Fruit fly (Drosophila melanogaster) whole organism, embryonic: Measurements from ENCODE around the gene Cpr66Cb.

Source experiments
- Awh ChIP-seq: fragments of 200-800 bp; sonication (Bioruptor generic); IDR thresholded peaks from 2 replicates; pipeline ENCODE4, ENCODE4 v1.3.6; 2022; ENCODE audit warnings: missing biosample characterization, missing genetic modification characterization
- Bdp1 ChIP-seq: fragments of 200-800 bp; sonication (Bioruptor generic); optimal IDR thresholded peaks from 3 replicates; lab custom pipeline; 2016; ENCODE audit warnings: missing biosample characterization, missing genetic modification characterization
- CG10654 ChIP-seq: fragments of 200-800 bp; sonication (Bioruptor generic); optimal IDR thresholded peaks from 2 replicates; lab custom pipeline; 2016; ENCODE audit warnings: missing biosample characterization, missing genetic modification characterization
- CG11504 ChIP-seq: fragments of 200-800 bp; sonication (Bioruptor generic); optimal IDR thresholded peaks from 3 replicates; lab custom pipeline; 2019; ENCODE audit warnings: missing biosample characterization, mild to moderate bottlenecking, missing genetic modification characterization, moderate library complexity
- CG12391 ChIP-seq: fragments of 200-800 bp; sonication (Bioruptor generic); optimal IDR thresholded peaks from 3 replicates; lab custom pipeline; 2018; ENCODE audit warnings: missing biosample characterization, mild to moderate bottlenecking, missing genetic modification characterization, moderate library complexity
- CG12942 ChIP-seq: fragments of 200-800 bp; sonication (Bioruptor generic); optimal IDR thresholded peaks from 3 replicates; lab custom pipeline; 2016; ENCODE audit warnings: missing biosample characterization, missing genetic modification characterization
- CG13123 ChIP-seq: fragments of 200-800 bp; sonication (Bioruptor generic); optimal IDR thresholded peaks from 2 replicates; lab custom pipeline; 2016; ENCODE audit warnings: missing biosample characterization, missing genetic modification characterization
- CG2678 ChIP-seq: fragments of 200-800 bp; sonication (Bioruptor generic); optimal IDR thresholded peaks from 3 replicates; lab custom pipeline; 2019; ENCODE audit warnings: missing biosample characterization, mild to moderate bottlenecking, missing genetic modification characterization, moderate library complexity
- CG3065 ChIP-seq: fragments of 200-800 bp; sonication (Bioruptor generic); optimal IDR thresholded peaks from 2 replicates; lab custom pipeline; 2016; ENCODE audit warnings: missing biosample characterization, missing genetic modification characterization
- CG32767 ChIP-seq: fragments of 200-800 bp; sonication (Bioruptor generic); IDR thresholded peaks from 2 replicates; pipeline ENCODE4 v1.3.6; 2022; ENCODE audit warnings: missing biosample characterization, missing genetic modification characterization
- CG34376 ChIP-seq: fragments of 200-800 bp; sonication (Bioruptor generic); optimal IDR thresholded peaks from 2 replicates; lab custom pipeline; 2018; ENCODE audit warnings: missing biosample characterization, mild to moderate bottlenecking, missing genetic modification characterization
- CG42726 ChIP-seq: fragments of 200-800 bp; sonication (Bioruptor generic); IDR thresholded peaks from 2 replicates; pipeline ENCODE4 v1.3.6; 2022; ENCODE audit warnings: missing biosample characterization, missing genetic modification characterization; ENCODE audit not compliant: partially characterized antibody
- CG4424 ChIP-seq: fragments of 200-800 bp; sonication (Bioruptor generic); optimal IDR thresholded peaks from 3 replicates; lab custom pipeline; 2016; ENCODE audit warnings: missing biosample characterization, missing genetic modification characterization
- CG6683 ChIP-seq: fragments of 200-800 bp; sonication (Bioruptor generic); optimal IDR thresholded peaks from 2 replicates; lab custom pipeline; 2017; ENCODE audit warnings: missing biosample characterization, mild to moderate bottlenecking, missing genetic modification characterization, missing genetic modification reagents
- CG6765 ChIP-seq: fragments of 200-800 bp; sonication (Bioruptor generic); optimal IDR thresholded peaks from 3 replicates; lab custom pipeline; 2017; ENCODE audit warnings: missing biosample characterization, mild to moderate bottlenecking, missing genetic modification characterization
- CG7271 ChIP-seq: fragments of 200-800 bp; sonication (Bioruptor generic); optimal IDR thresholded peaks from 2 replicates; lab custom pipeline; 2018; ENCODE audit warnings: missing biosample characterization, mild to moderate bottlenecking, missing genetic modification characterization, moderate library complexity
- CG9817 ChIP-seq: fragments of 200-800 bp; sonication (Bioruptor generic); optimal IDR thresholded peaks from 2 replicates; lab custom pipeline; 2018; ENCODE audit warnings: missing biosample characterization, mild to moderate bottlenecking, missing genetic modification characterization, moderate library complexity
- CG9876 ChIP-seq: fragments of 200-800 bp; sonication (Bioruptor generic); optimal IDR thresholded peaks from 2 replicates; lab custom pipeline; 2016; ENCODE audit warnings: missing biosample characterization, missing genetic modification characterization
- CHES-1-like ChIP-seq: fragments of 200-800 bp; sonication (Bioruptor generic); optimal IDR thresholded peaks from 2 replicates; lab custom pipeline; 2016; ENCODE audit warnings: missing biosample characterization, missing genetic modification characterization
- Camta ChIP-seq: fragments of 200-800 bp; sonication (Bioruptor generic); optimal IDR thresholded peaks from 2 replicates; lab custom pipeline; 2016; ENCODE audit warnings: missing biosample characterization, missing genetic modification characterization
- Dad ChIP-seq: fragments of 200-800 bp; sonication (Bioruptor generic); optimal IDR thresholded peaks from 3 replicates; lab custom pipeline; 2016; ENCODE audit warnings: missing biosample characterization, missing genetic modification characterization
- Dfd ChIP-seq, 2 experiments: fragments of >200 bp; optimal IDR thresholded peaks; 2 replicates each; lab custom pipeline; 2017; ENCODE audit warnings: missing biosample characterization in 2 of 2, missing genetic modification characterization in 2 of 2
- Mrtf ChIP-seq: fragments of 200-800 bp; sonication (Bioruptor generic); IDR thresholded peaks from 3 replicates; pipeline ENCODE4 v1.3.6; 2022; ENCODE audit warnings: missing biosample characterization, missing genetic modification characterization
- Six4 ChIP-seq: fragments of 200-800 bp; sonication (Bioruptor generic); optimal IDR thresholded peaks from 2 replicates; lab custom pipeline; 2016; ENCODE audit warnings: missing biosample characterization, missing genetic modification characterization
- az2 ChIP-seq: fragments of 200-800 bp; sonication (Bioruptor generic); optimal IDR thresholded peaks from 3 replicates; lab custom pipeline; 2016; ENCODE audit warnings: missing biosample characterization, missing genetic modification characterization
- bbx ChIP-seq: fragments of 200-800 bp; sonication (Bioruptor generic); IDR thresholded peaks from 2 replicates; pipeline ENCODE4 v1.3.6; 2022; ENCODE audit warnings: missing biosample characterization, missing genetic modification characterization; ENCODE audit not compliant: partially characterized antibody
- br ChIP-seq: fragments of >200 bp; optimal IDR thresholded peaks from 2 replicates; lab custom pipeline; 2017
- cas ChIP-seq: fragments of 200-800 bp; sonication (Bioruptor generic); IDR thresholded peaks from 2 replicates; pipeline ENCODE4 v1.3.6; 2022; ENCODE audit warnings: missing biosample characterization, missing genetic modification characterization
- cato ChIP-seq: fragments of 200-800 bp; sonication (Bioruptor generic); optimal IDR thresholded peaks from 2 replicates; lab custom pipeline; 2016; ENCODE audit warnings: missing biosample characterization, missing genetic modification characterization, borderline replicate concordance
- chinmo ChIP-seq: fragments of 200-800 bp; sonication (Bioruptor generic); IDR thresholded peaks from 4 replicates; pipeline ENCODE4 v1.3.6; 2022; ENCODE audit warnings: missing biosample characterization, missing genetic modification characterization; ENCODE audit not compliant: partially characterized antibody
- cwo ChIP-seq: fragments of 200-800 bp; sonication (Bioruptor generic); optimal IDR thresholded peaks from 3 replicates; lab custom pipeline; 2017; ENCODE audit warnings: missing biosample characterization, missing genetic modification characterization, mild to moderate bottlenecking, moderate library complexity, missing genetic modification reagents
- dpn ChIP-seq, 2 experiments: fragments of 200-800 bp; sonication (Bioruptor generic); optimal IDR thresholded peaks; 3 replicates each; lab custom pipeline; 2016; ENCODE audit warnings: missing biosample characterization in 2 of 2, missing genetic modification characterization in 2 of 2
- gem ChIP-seq: fragments of 200-800 bp; sonication (Bioruptor generic); optimal IDR thresholded peaks from 2 replicates; lab custom pipeline; 2019; ENCODE audit warnings: missing biosample characterization, mild to moderate bottlenecking, missing genetic modification characterization, moderate library complexity
- gro ChIP-seq: fragments of 200-800 bp; sonication (Bioruptor generic); optimal IDR thresholded peaks from 2 replicates; lab custom pipeline; 2016; ENCODE audit warnings: missing biosample characterization, missing genetic modification characterization
- hb ChIP-seq: fragments of 200-800 bp; sonication (Bioruptor generic); IDR thresholded peaks from 3 replicates; pipeline ENCODE4 v1.3.6; 2022; ENCODE audit warnings: missing biosample characterization, missing genetic modification characterization; ENCODE audit not compliant: partially characterized antibody
- hbn ChIP-seq: fragments of 200-800 bp; sonication (Bioruptor generic); IDR thresholded peaks from 2 replicates; pipeline ENCODE4 v1.3.6; 2022; ENCODE audit warnings: missing biosample characterization, missing genetic modification characterization; ENCODE audit not compliant: partially characterized antibody
- inv ChIP-seq: fragments of 200-800 bp; sonication (Bioruptor generic); IDR thresholded peaks from 2 replicates; pipeline ENCODE4 v1.3.6; 2022; ENCODE audit warnings: missing biosample characterization, missing genetic modification characterization; ENCODE audit not compliant: partially characterized antibody
- jing ChIP-seq: fragments of 200-800 bp; sonication (Bioruptor generic); optimal IDR thresholded peaks from 2 replicates; lab custom pipeline; 2018; ENCODE audit warnings: missing biosample characterization, mild to moderate bottlenecking, missing genetic modification characterization
- lbe ChIP-seq: fragments of 200-800 bp; sonication (Bioruptor generic); optimal IDR thresholded peaks from 2 replicates; lab custom pipeline; 2016; ENCODE audit warnings: missing biosample characterization, mild to moderate bottlenecking, missing genetic modification characterization
- nerfin-2 ChIP-seq: fragments of 200-800 bp; sonication (Bioruptor generic); IDR thresholded peaks from 2 replicates; pipeline ENCODE4 v1.3.6; 2022; ENCODE audit warnings: missing biosample characterization, missing genetic modification characterization; ENCODE audit not compliant: partially characterized antibody
- nom ChIP-seq: fragments of 200-800 bp; sonication (Bioruptor generic); optimal IDR thresholded peaks from 2 replicates; lab custom pipeline; 2017; ENCODE audit warnings: missing biosample characterization, missing genetic modification characterization, mild to moderate bottlenecking, moderate library complexity, missing genetic modification reagents
- oc ChIP-seq: fragments of 200-800 bp; sonication (Bioruptor generic); optimal IDR thresholded peaks from 2 replicates; lab custom pipeline; 2018; ENCODE audit warnings: missing biosample characterization, mild to moderate bottlenecking, missing genetic modification characterization, moderate library complexity
- org-1 ChIP-seq: fragments of 200-800 bp; sonication (Bioruptor generic); optimal IDR thresholded peaks from 2 replicates; lab custom pipeline; 2017; ENCODE audit warnings: missing biosample characterization, missing genetic modification characterization
- psq ChIP-seq: fragments of 200-800 bp; sonication (Bioruptor generic); optimal IDR thresholded peaks from 2 replicates; lab custom pipeline; 2017; ENCODE audit warnings: missing biosample characterization, missing genetic modification characterization
- repo ChIP-seq: fragments of 200-800 bp; sonication (Bioruptor generic); optimal IDR thresholded peaks from 2 replicates; lab custom pipeline; 2016; ENCODE audit warnings: missing biosample characterization, missing genetic modification characterization
- vnd ChIP-seq: fragments of 200-800 bp; sonication (Bioruptor generic); IDR thresholded peaks from 3 replicates; pipeline ENCODE4 v1.3.6; 2022; ENCODE audit warnings: missing biosample characterization, missing genetic modification characterization; ENCODE audit not compliant: partially characterized antibody
- vvl ChIP-seq: fragments of 200-800 bp; sonication (Bioruptor generic); IDR thresholded peaks from 2 replicates; pipeline ENCODE4 v1.3.6; 2022; ENCODE audit warnings: missing biosample characterization, missing genetic modification characterization
- wek ChIP-seq: fragments of 200-800 bp; sonication (Bioruptor generic); optimal IDR thresholded peaks from 3 replicates; lab custom pipeline; 2018; ENCODE audit warnings: missing biosample characterization, mild to moderate bottlenecking, missing genetic modification characterization, moderate library complexity
- yki ChIP-seq: fragments of >200 bp; optimal IDR thresholded peaks from 3 replicates; lab custom pipeline; 2018

Gene Cpr66Cb

DNA sequence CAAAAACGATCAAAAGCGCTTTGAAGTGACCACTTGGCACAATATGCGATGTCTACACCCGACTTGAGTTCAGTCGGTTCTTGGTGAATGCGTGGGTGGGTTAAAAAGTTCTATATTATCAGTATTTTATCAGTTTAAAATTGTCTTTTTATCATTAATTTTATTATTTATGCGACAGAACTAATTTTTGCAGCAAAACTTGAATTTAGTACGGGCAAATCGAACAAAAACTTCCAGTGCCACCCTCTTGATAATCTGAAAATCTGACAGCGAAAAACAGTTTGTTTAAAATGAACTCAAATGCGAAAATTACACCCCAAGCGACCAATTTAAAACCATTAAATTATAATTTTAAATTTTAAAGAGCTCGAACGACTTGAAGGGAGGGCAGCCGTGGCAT, 34.5 kb downstream of the Cpr66Cb start (continued):
- TF ChIP-seq jing = no peak
- TF ChIP-seq CG10654 (GFP tag; lab: Kevin White, UChicago) = no peak
- TF ChIP-seq Six4 = no peak
- no peak for TF ChIP-seq CG7271 (tag; lab: Kevin White, UChicago)
- TF ChIP-seq lbe (GFP tag; lab: Kevin White, UChicago) = peak; percentile 9
- no peak for TF ChIP-seq az2 (GFP tag; lab: Kevin White, UChicago)
- TF ChIP-seq nom (GFP tag; lab: Kevin White, UChicago) = no peak
- no peak for TF ChIP-seq br (lab: Kevin White, UChicago)

DNA sequence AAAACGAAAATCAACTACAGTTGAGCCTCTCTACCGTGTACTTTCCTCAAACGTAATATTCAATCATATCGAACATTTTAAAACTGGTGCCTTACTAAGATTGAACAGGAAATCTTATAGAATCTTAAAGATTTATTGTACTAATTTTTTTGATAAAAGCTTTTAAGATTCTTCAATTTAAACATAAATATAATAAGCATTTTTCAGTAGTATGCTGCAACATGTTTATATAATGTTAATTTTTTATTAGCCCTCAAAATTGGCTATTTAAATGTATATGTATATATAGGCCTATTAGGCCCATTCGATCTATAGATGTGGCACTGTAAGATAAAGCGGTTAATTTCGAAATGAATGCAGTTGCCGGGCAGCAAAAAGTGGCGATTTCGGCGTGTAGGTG, 35.1 kb downstream of the Cpr66Cb start:
- no peak for TF ChIP-seq CHES-1-like (GFP tag; lab: Kevin White, UChicago)
- no peak for TF ChIP-seq dpn (GFP tag; optimal IDR thresholded peaks at IDR 0.05; lab: Kevin White, UChicago)
- TF ChIP-seq CG2678 = no peak
- TF ChIP-seq wek (GFP tag; lab: Kevin White, UChicago) = no peak
- no peak for TF ChIP-seq CG9817 (tag; lab: Kevin White, UChicago)
- no peak for TF ChIP-seq Awh
- no peak for TF ChIP-seq CG42726
- TF ChIP-seq repo (GFP tag; lab: Kevin White, UChicago) = no peak
- TF ChIP-seq Mrtf (GFP tag; lab: Robert Waterston, UW) = no peak
- TF ChIP-seq CG3065 (GFP tag; lab: Kevin White, UChicago) = no peak
- TF ChIP-seq, all 482 proteins: peak for 0

DNA sequence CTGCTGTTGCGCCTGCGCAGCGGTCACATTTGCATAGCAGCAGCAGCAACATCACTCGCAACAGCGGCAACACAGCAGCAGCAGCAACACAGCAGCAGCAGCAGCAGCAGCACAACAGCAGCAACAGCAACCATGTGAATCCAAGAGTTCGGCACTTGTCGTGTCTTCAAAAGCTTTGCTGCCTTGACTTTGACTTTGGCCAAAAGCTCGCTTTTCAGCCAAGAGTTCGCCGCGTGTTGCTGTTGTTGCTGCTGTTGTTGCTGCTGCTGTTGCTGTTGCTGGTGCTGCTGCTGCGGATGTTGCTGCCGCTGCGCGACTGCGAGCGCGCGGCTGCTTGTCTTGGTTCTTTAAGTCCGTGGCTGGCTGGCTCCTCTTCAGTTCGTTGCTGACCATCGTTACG, 35.6 kb downstream of the Cpr66Cb start, which contains the start of gene ImpE1:
TSS of gene ImpE1 (plus strand) at position 371 of the 400 bp plus-strand sequence.
- no peak for TF ChIP-seq hbn (GFP tag; lab: Robert Waterston, UW)
- TF ChIP-seq oc = no peak
- no peak for TF ChIP-seq cwo (GFP tag; lab: Kevin White, UChicago)
- no peak for TF ChIP-seq gem (tag; lab: Kevin White, UChicago)
- 0 out of 4 replicates have a peak, but pooled peaks have one; percentile 72 for TF ChIP-seq chinmo
- TF ChIP-seq CG32767 (GFP tag; lab: Robert Waterston, UW) = no peak
- TF ChIP-seq vvl (GFP tag; lab: Robert Waterston, UW) = peak; percentile 48; the same call in 1 of the 2 replicates
- no peak for TF ChIP-seq Camta (GFP tag; lab: Kevin White, UChicago)
- no peak for TF ChIP-seq Bdp1
- TF ChIP-seq Dad (GFP tag; lab: Kevin White, UChicago) = no peak
- TF ChIP-seq CG13123 (GFP tag; lab: Kevin White, UChicago) = no peak
- TF ChIP-seq CG34376 = no peak
- no peak for TF ChIP-seq CG4424 (GFP tag; lab: Kevin White, UChicago)
- TF ChIP-seq CG12391 (tag; lab: Kevin White, UChicago) = no peak
- TF ChIP-seq CG6683 (GFP tag; lab: Kevin White, UChicago) = no peak
- no peak for TF ChIP-seq nerfin-2 (GFP tag; lab: Robert Waterston, UW)
- TF ChIP-seq vnd (GFP tag; lab: Robert Waterston, UW) = no peak
- no peak for TF ChIP-seq CG12942
- TF ChIP-seq CG9876 (GFP tag; lab: Kevin White, UChicago) = no peak
- no peak for TF ChIP-seq org-1 (GFP tag; lab: Kevin White, UChicago)
- no peak for TF ChIP-seq inv (GFP tag; lab: Robert Waterston, UW)
- no peak for TF ChIP-seq psq
- TF ChIP-seq Dfd (GFP tag; optimal IDR thresholded peaks at IDR 0.05; lab: Kevin White, UChicago) = peak in 1 of 2 experiments; percentile 89
- TF ChIP-seq cas (GFP tag; lab: Robert Waterston, UW) = no peak
- TF ChIP-seq cato (GFP tag; lab: Kevin White, UChicago) = no peak
- no peak for TF ChIP-seq yki (lab: Kevin White, UChicago)
- 0 out of 2 replicates have a peak, but pooled peaks have one; percentile 8 for TF ChIP-seq bbx (GFP tag; lab: Robert Waterston, UW)
- TF ChIP-seq CG6765 (GFP tag; lab: Kevin White, UChicago) = no peak
- peak; percentile 96 for TF ChIP-seq CG11504 (tag; lab: Kevin White, UChicago)
- no peak for TF ChIP-seq gro (GFP tag; lab: Kevin White, UChicago)
- TF ChIP-seq hb (GFP tag; lab: Robert Waterston, UW) = no peak
